Worm (Caenorhabditis elegans) whole organism, L2 larva: Measurements from ENCODE around the gene enu-3.6.

Experiments used
- F13H6.1 ChIP-seq: sonication (generic microtip); optimal IDR thresholded peaks from 2 replicates; lab custom pipeline; 2016; ENCODE audit warnings: missing genetic modification characterization, missing compliant biosample characterization
- R02D3.7 ChIP-seq: fragments of 150-350 bp; optimal IDR thresholded peaks from 2 replicates; lab custom pipeline; 2014; ENCODE audit warnings: missing biosample characterization, missing genetic modification characterization
- Y55F3AM.14 ChIP-seq: fragments of 200-800 bp; sonication (Bioruptor generic); optimal IDR thresholded peaks from 2 replicates; lab custom pipeline; 2018; ENCODE audit warnings: mild to moderate bottlenecking, missing genetic modification characterization, missing compliant biosample characterization
- ZK546.5 ChIP-seq: sonication (generic microtip); optimal IDR thresholded peaks from 2 replicates; lab custom pipeline; 2017; ENCODE audit warnings: missing biosample characterization, missing genetic modification characterization
- alr-1 ChIP-seq: fragments of 150-350 bp; optimal IDR thresholded peaks from 2 replicates; lab custom pipeline; 2014; ENCODE audit warnings: missing biosample characterization, missing genetic modification characterization
- aly-2 ChIP-seq: fragments of 150-350 bp; optimal IDR thresholded peaks from 2 replicates; lab custom pipeline; 2014; ENCODE audit warnings: missing biosample characterization, missing genetic modification characterization
- ama-1 ChIP-seq: fragments of 150-350 bp; optimal IDR thresholded peaks from 2 replicates; lab custom pipeline; 2018; ENCODE audit warnings: inconsistent platforms
- blmp-1 ChIP-seq: sonication (generic microtip); optimal IDR thresholded peaks from 2 replicates; lab custom pipeline; 2017; ENCODE audit warnings: missing genetic modification characterization, mild to moderate bottlenecking, missing compliant biosample characterization, antibody characterized with exemption, moderate library complexity; ENCODE audit not compliant: insufficient read depth
- ceh-16 ChIP-seq: fragments of 150-350 bp; optimal IDR thresholded peaks from 2 replicates; lab custom pipeline; 2014; ENCODE audit warnings: missing biosample characterization, missing genetic modification characterization
- ceh-82 ChIP-seq: fragments of 150-350 bp; optimal IDR thresholded peaks from 2 replicates; lab custom pipeline; 2014; ENCODE audit warnings: missing biosample characterization, missing genetic modification characterization
- crh-2 ChIP-seq: sonication (generic microtip); optimal IDR thresholded peaks from 2 replicates; lab custom pipeline; 2017; ENCODE audit warnings: missing biosample characterization, missing genetic modification characterization
- egl-27 ChIP-seq: sonication (generic microtip); optimal IDR thresholded peaks from 3 replicates; lab custom pipeline; 2017; ENCODE audit warnings: missing biosample characterization, missing genetic modification reagents, missing genetic modification characterization
- elt-1 ChIP-seq: fragments of 150-350 bp; optimal IDR thresholded peaks from 2 replicates; lab custom pipeline; 2014; ENCODE audit warnings: missing biosample characterization, missing genetic modification characterization
- elt-3 ChIP-seq: sonication (generic microtip); optimal IDR thresholded peaks from 2 replicates; lab custom pipeline; 2017; ENCODE audit warnings: missing biosample characterization, missing genetic modification characterization
- fos-1 ChIP-seq: fragments of 150-350 bp; optimal IDR thresholded peaks from 2 replicates; lab custom pipeline; 2014; ENCODE audit warnings: missing biosample characterization, missing genetic modification characterization
- lin-39 ChIP-seq: fragments of 150-350 bp; optimal IDR thresholded peaks from 2 replicates; lab custom pipeline; 2014; ENCODE audit warnings: missing biosample characterization, missing genetic modification reagents, missing genetic modification characterization
- lsy-2 ChIP-seq, 2 experiments: fragments of 150-350 bp in 1 of 2; sonication (generic microtip) in 1 of 2; optimal IDR thresholded peaks; 2 replicates each; lab custom pipeline; 2014 to 2017; ENCODE audit warnings: missing biosample characterization in 2 of 2, missing genetic modification characterization in 2 of 2
- mab-5 ChIP-seq: fragments of 150-350 bp; optimal IDR thresholded peaks from 2 replicates; lab custom pipeline; 2014; ENCODE audit warnings: missing biosample characterization, missing genetic modification characterization
- mbf-1 ChIP-seq: sonication (generic microtip); optimal IDR thresholded peaks from 2 replicates; lab custom pipeline; 2017; ENCODE audit warnings: missing biosample characterization, missing genetic modification characterization
- mdl-1 ChIP-seq, 2 experiments: fragments of 150-350 bp in 1 of 2; sonication (generic microtip) in 1 of 2; optimal IDR thresholded peaks; 2 replicates each; lab custom pipeline; 2017; ENCODE audit warnings: missing biosample characterization in 2 of 2, missing genetic modification characterization in 2 of 2
- nhr-10 ChIP-seq: sonication (generic microtip); optimal IDR thresholded peaks from 2 replicates; lab custom pipeline; 2017; ENCODE audit warnings: missing biosample characterization, missing genetic modification characterization
- nhr-129 ChIP-seq: fragments of 150-350 bp; optimal IDR thresholded peaks from 2 replicates; lab custom pipeline; 2014; ENCODE audit warnings: missing biosample characterization, missing genetic modification characterization
- nhr-21 ChIP-seq: fragments of 150-350 bp; optimal IDR thresholded peaks from 2 replicates; lab custom pipeline; 2014; ENCODE audit warnings: missing biosample characterization, missing genetic modification characterization
- nhr-23 ChIP-seq: fragments of 150-350 bp; optimal IDR thresholded peaks from 2 replicates; lab custom pipeline; 2014; ENCODE audit warnings: missing biosample characterization, missing genetic modification reagents, missing genetic modification characterization
- nhr-237 ChIP-seq: fragments of 150-350 bp; optimal IDR thresholded peaks from 2 replicates; lab custom pipeline; 2014; ENCODE audit warnings: missing biosample characterization, missing genetic modification characterization
- nhr-25 ChIP-seq: fragments of 150-350 bp; sonication (generic microtip); optimal IDR thresholded peaks from 3 replicates; lab custom pipeline; 2014; ENCODE audit warnings: missing biosample characterization, missing genetic modification characterization
- nhr-6 ChIP-seq: fragments of 150-350 bp; optimal IDR thresholded peaks from 2 replicates; lab custom pipeline; 2014; ENCODE audit warnings: missing biosample characterization, missing genetic modification characterization
- nhr-77 ChIP-seq: fragments of 150-350 bp; optimal IDR thresholded peaks from 2 replicates; lab custom pipeline; 2014; ENCODE audit warnings: missing biosample characterization, missing genetic modification characterization
- peb-1 ChIP-seq: fragments of 150-350 bp; optimal IDR thresholded peaks from 2 replicates; lab custom pipeline; 2014; ENCODE audit warnings: missing biosample characterization, missing genetic modification characterization
- sem-4 ChIP-seq: fragments of 150-350 bp; optimal IDR thresholded peaks from 2 replicates; lab custom pipeline; 2014; ENCODE audit warnings: missing biosample characterization, missing genetic modification reagents, missing genetic modification characterization
- sma-3 ChIP-seq: sonication (generic microtip); optimal IDR thresholded peaks from 2 replicates; lab custom pipeline; 2016; ENCODE audit warnings: missing genetic modification reagents, missing genetic modification characterization, missing compliant biosample characterization
- sma-9 ChIP-seq, 2 experiments: fragments of 150-350 bp in 1 of 2; sonication (generic microtip) in 1 of 2; optimal IDR thresholded peaks; 2 replicates each; lab custom pipeline; 2014 to 2016; ENCODE audit warnings: missing genetic modification characterization in 2 of 2, mild to moderate bottlenecking in 1 of 2, missing biosample characterization in 1 of 2, missing compliant biosample characterization in 1 of 2, missing genetic modification reagents in 1 of 2, moderate library complexity in 1 of 2
- snpc-4 ChIP-seq: fragments of 150-350 bp; optimal IDR thresholded peaks from 2 replicates; lab custom pipeline; 2014; ENCODE audit warnings: missing biosample characterization, missing genetic modification characterization
- unc-39 ChIP-seq: fragments of 150-350 bp; optimal IDR thresholded peaks from 2 replicates; lab custom pipeline; 2014; ENCODE audit warnings: missing biosample characterization, missing genetic modification characterization
- unc-55 ChIP-seq: fragments of 150-350 bp; sonication (generic microtip); optimal IDR thresholded peaks from 3 replicates; lab custom pipeline; 2014; ENCODE audit warnings: missing biosample characterization, missing genetic modification reagents, missing genetic modification characterization
- zag-1 ChIP-seq: fragments of 150-350 bp; optimal IDR thresholded peaks from 2 replicates; lab custom pipeline; 2014; ENCODE audit warnings: missing biosample characterization, missing genetic modification characterization
- ztf-4 ChIP-seq: fragments of 150-350 bp; optimal IDR thresholded peaks from 2 replicates; lab custom pipeline; 2014; ENCODE audit warnings: missing biosample characterization, missing genetic modification characterization

The enu-3.6 gene

ce11 chrIII:10707461-10707860, 42.8 kb upstream of the enu-3.6 start, which contains the start of gene mrpl-12:
TSS of gene mrpl-12 (plus strand) at chrIII:10707761.
- TF ChIP-seq ceh-16 (tag; lab: Kevin White, UChicago) (no peak), aly-2 (tag; lab: Kevin White, UChicago) (no peak), ceh-82 (tag; lab: Kevin White, UChicago) (no peak), sma-3 (GFP tag; lab: Kevin White, UChicago) (no peak), unc-55 (GFP tag; lab: Kevin White, UChicago) (no peak), Y55F3AM.14 (GFP tag; lab: Kevin White, UChicago) (no peak), elt-1 (tag; lab: Kevin White, UChicago) (no peak), F13H6.1 (no peak), nhr-129 (tag; lab: Kevin White, UChicago) (no peak), alr-1 (no peak), lsy-2 (tag; optimal IDR thresholded peaks at IDR 0.05; lab: Kevin White, UChicago) (no peak), nhr-77 (tag; lab: Kevin White, UChicago) (no peak), nhr-23 (tag; lab: Kevin White, UChicago) (no peak), lin-39 (tag; lab: Kevin White, UChicago) (no peak)

DNA sequence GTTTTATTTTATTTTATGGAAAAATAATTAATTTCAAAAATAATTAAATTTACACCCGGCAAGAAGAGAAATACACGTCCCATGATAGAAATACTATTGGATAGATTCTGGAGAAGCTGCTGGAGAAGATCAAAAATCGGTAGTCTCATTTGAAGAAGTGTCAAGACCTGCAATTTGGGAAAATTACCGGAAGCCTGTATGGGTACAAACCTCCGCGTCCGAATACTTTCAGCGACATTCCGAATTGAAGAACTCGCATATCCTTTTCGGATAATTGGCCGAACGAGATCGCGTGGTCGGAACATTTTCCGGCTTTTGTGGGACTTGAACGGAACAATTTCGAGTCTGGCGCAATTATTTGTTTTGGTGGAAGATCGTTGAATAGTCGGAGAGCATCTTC, 41.8 kb upstream of the enu-3.6 start:
- TF ChIP-seq nhr-23 (tag; lab: Kevin White, UChicago) (no peak), peb-1 (tag; lab: Kevin White, UChicago) (no peak), nhr-25 (tag; lab: Kevin White, UChicago) (no peak), Y55F3AM.14 (GFP tag; lab: Kevin White, UChicago) (no peak), nhr-77 (tag; lab: Kevin White, UChicago) (no peak)

DNA sequence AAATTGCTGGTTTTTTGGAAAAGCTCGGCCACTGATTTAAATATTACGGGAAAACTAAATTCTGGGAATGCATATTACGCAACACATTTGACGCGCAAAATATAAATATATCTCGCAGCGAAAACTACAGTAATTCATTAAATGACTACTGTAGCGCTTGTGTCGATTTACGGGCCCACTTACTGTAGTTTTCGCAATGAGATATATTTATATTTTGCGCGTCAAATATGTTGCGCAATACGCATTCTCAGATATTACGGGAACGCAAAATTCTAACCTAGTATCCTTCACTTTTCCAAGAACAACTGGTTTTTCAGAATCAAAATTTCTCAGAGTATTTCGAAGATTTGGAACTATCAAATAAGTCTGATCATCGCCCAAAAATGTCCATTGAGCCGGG, 40.6 kb upstream of the enu-3.6 start:
- no peak for TF ChIP-seq nhr-10
- TF ChIP-seq blmp-1 (tag; lab: Kevin White, UChicago), result no peak
- TF ChIP-seq ZK546.5, result no peak
- no peak for TF ChIP-seq mbf-1
- TF ChIP-seq snpc-4 (tag; lab: Kevin White, UChicago), result no peak
- TF ChIP-seq nhr-77 (tag; lab: Kevin White, UChicago), result no peak
- TF ChIP-seq, all 48 proteins: peak for 0

ce11 chrIII:10711192-10711673, 39.0 kb upstream of the enu-3.6 start, which contains the start of gene W09D10.5:
TSS of gene W09D10.5 (minus strand) at chrIII:10711536.
- TF ChIP-seq ceh-16 (tag; lab: Kevin White, UChicago) (peak; percentile 24), nhr-21 (tag; lab: Kevin White, UChicago) (peak; percentile 34), nhr-129 (tag; lab: Kevin White, UChicago) (peak; percentile 26), F13H6.1 (peak; percentile 4), ceh-82 (tag; lab: Kevin White, UChicago) (no peak), ztf-4 (tag; lab: Kevin White, UChicago) (peak; percentile 32), lsy-2 (tag; optimal IDR thresholded peaks at IDR 0.05; lab: Kevin White, UChicago) (peak in 1 of 2 experiments; percentile 36), nhr-6 (tag; lab: Kevin White, UChicago) (peak; percentile 3), fos-1 (tag; lab: Kevin White, UChicago) (peak; percentile 70), ama-1 (peak; percentile 16), nhr-237 (tag; lab: Kevin White, UChicago) (no peak), egl-27 (tag; lab: Kevin White, UChicago) (no peak), sma-3 (GFP tag; lab: Kevin White, UChicago) (peak; percentile 48)

ce11 chrIII:10714541-10714940, 35.7 kb upstream of the enu-3.6 start:
- TF ChIP-seq nhr-10 (no peak), zag-1 (no peak), fos-1 (tag; lab: Kevin White, UChicago) (no peak), lin-39 (tag; lab: Kevin White, UChicago) (no peak)

DNA sequence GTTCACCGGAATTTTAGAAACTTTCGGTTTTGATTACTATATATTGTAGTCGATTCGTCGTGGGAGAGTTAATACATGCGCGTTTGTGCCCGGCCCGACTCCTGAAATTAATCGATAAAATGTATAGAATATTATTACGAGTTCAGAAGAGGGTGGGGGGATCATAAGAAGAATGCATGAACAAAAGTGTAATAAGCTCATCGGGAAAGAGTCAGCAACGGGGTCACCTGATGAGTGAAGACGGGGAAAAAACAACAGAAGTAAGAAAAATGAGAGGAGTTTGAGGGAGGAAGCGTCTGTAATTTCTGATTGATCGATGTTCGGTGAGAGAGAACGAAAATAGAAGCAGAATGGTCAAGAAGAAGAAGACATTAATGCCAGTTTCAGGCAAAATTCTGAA, 34.1 kb upstream of the enu-3.6 start, which contains the start of gene W09D10.4:
Gene W09D10.4, minus strand, starts transcription at position 101 of the 400 bp plus-strand sequence.
- TF ChIP-seq nhr-6 (tag; lab: Kevin White, UChicago) (no peak), R02D3.7 (tag; lab: Kevin White, UChicago) (no peak), elt-1 (tag; lab: Kevin White, UChicago) (no peak), fos-1 (tag; lab: Kevin White, UChicago) (no peak), crh-2 (tag; lab: Kevin White, UChicago) (no peak), mab-5 (tag; lab: Kevin White, UChicago) (no peak), nhr-129 (tag; lab: Kevin White, UChicago) (peak; percentile 10), sem-4 (tag; lab: Kevin White, UChicago) (no peak), F13H6.1 (peak; percentile 20), elt-3 (tag; lab: Kevin White, UChicago) (no peak), nhr-25 (tag; lab: Kevin White, UChicago) (no peak), mdl-1 (tag; optimal IDR thresholded peaks at IDR 0.05; lab: Kevin White, UChicago) (no peak), sma-9 (GFP tag; optimal IDR thresholded peaks at IDR 0.05; lab: Kevin White, UChicago) (peak; percentile 32), sma-9 (tag; optimal IDR thresholded peaks at IDR 0.05; lab: Kevin White, UChicago) (no peak), unc-39 (tag; lab: Kevin White, UChicago) (no peak)
